Fruit fly (Drosophila melanogaster): ENCODE data around the gene gdl-ORF39.

gdl-ORF39 gene

DNA sequence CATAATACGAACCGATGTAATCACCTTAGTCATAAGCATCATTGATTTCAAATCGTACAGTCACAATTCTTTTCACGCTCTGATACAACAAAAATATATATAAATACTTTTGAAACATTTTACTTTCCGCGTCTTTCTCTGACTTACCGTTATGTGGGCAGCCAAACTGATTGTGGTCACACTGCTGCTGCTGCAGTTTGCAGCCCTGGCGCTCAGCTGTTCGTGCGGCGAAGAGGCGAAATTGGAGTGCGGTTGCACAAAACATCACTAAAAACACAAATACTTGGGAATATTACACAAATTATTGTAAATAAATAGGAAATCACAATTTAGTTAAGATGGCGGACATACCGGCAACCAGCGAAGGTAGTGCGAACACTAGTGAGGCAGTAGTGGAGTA, at the start of gene gdl-ORF39, which contains the start of gene gdl:
Gene gdl-ORF39 (plus strand): TSS at position 48 of the 400 bp plus-strand sequence.
Gene gdl (plus strand): TSS at position 48 of the 400 bp plus-strand sequence.
- no peak for TF ChIP-seq CG17801 (GFP tag; optimal IDR thresholded peaks at IDR 0.05; ENCODE audit: partially characterized antibody)

dm6 chr3L:15474010-15474409, 35.2 kb upstream of the gdl-ORF39 start, which contains the start of gene cocoon:
Gene cocoon (minus strand): TSS chr3L:15474110.
- TF ChIP-seq CG17801 (GFP tag; optimal IDR thresholded peaks at IDR 0.05; ENCODE audit: partially characterized antibody) = no peak

- TF ChIP-seq CG17801 (GFP tag; optimal IDR thresholded peaks at IDR 0.05; ENCODE audit: partially characterized antibody) = no peak
Observed at dm6 chr3L:15485302-15485701, 23.9 kb upstream of the gdl-ORF39 start, which contains the start of gene Ran-like. Gene Ran-like (minus strand): TSS chr3L:15485402.

DNA sequence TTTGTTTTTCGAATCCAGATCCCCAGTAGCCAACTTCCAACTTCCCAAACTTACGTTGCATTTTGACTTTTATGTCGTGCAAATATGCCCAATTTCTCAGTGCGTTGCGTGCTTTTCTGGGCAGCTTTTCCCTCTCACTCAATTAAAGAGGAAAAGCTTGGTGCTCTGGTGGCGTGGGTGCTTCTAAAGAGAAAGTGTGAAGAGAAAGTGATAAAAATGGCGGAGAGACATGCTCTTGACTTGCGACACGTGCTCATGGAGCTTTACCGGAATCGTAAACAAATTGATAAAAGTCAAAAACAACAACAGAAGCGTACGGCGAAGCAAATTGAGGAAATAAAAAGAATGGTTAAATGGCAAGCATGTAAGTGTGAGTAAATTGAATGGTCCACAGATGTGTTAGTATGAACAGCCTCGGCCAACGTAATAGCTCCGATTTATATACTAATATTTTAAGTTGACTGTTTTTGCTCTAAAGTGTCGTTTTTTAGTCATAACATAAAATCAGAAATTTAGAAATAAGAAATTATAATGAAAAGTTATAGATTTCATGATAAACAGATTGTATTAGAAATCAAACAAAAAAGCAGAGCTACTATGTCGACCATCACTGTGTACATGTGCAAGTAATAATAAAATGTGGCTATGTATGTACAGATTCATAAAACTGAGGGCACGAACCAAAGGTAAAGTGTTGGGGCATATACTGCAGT, 15.2 kb upstream of the gdl-ORF39 start:
- TF ChIP-seq CG17801 (GFP tag; optimal IDR thresholded peaks at IDR 0.05; ENCODE audit: partially characterized antibody) = peak; percentile 17

DNA sequence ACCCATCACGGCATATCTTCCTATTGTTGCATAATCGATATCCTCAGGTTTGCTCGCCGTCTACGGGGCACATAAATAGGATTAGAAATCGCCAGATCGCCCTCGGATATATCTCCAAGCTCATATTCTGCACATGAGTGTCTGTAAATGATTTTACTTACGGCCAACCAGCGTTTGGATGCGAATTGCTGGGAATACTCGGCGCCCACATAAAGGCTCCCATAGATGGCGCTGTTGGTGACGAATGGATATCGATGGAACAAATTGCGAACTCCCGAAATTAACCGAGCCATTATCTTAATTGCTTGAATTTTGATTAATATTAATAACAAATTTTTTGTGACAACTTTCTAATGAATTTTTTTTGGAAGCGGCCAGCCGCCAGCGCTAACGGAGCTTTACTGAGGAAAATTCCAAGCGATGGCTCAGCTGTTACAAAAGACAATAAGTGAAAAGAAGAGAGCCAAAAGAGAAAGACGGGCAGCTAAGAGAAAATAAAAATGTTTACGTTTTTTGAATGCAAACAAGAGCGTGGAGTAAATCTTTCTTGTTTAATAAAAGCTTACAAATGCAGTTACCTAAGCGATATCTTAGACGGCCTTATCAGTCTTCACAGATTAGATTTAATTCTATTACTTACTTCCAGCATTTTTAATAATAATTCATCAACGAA, 14.5 kb upstream of the gdl-ORF39 start:
- TF ChIP-seq CG17801 (GFP tag; optimal IDR thresholded peaks at IDR 0.05; ENCODE audit: partially characterized antibody) = no peak

DNA sequence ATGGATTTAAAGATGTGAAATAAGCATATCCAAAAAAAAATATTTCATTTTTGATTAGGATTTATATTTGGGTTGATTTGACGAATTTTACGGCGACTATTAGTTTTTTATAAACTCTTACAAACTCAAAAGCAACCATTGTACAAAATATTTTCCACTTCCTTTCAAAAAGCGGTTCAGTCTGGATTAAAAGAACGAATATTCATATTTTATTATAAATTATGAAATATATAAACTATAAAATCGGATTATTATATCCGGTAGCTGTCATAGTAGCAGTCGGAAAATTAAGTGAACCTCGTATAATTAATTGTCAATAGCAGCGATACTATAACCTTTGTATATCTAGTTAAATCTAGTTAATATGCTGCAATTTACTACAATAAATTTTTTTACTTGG, 13.8 kb upstream of the gdl-ORF39 start, which contains the start of gene CG12355:
Gene CG12355 (minus strand): TSS at position 101 of the 400 bp plus-strand sequence.
- TF ChIP-seq CG17801 (GFP tag; optimal IDR thresholded peaks at IDR 0.05; ENCODE audit: partially characterized antibody) = no peak

- no peak for TF ChIP-seq CG17801 (GFP tag; optimal IDR thresholded peaks at IDR 0.05; ENCODE audit: partially characterized antibody)
Observed at dm6 chr3L:15496274-15496673, 13.0 kb upstream of the gdl-ORF39 start, which contains the start of gene CG13455. Gene CG13455 (plus strand): TSS chr3L:15496574.

- TF ChIP-seq CG17801 (GFP tag; optimal IDR thresholded peaks at IDR 0.05; ENCODE audit: partially characterized antibody) = no peak
Observed at dm6 chr3L:15497902-15498301, 11.3 kb upstream of the gdl-ORF39 start, which contains the start of gene CG7276. Gene CG7276 (plus strand): TSS chr3L:15498202.

dm6 chr3L:15498745-15499144, 10.5 kb upstream of the gdl-ORF39 start, which contains the start of gene CG7275:
Gene CG7275 (plus strand): TSS chr3L:15498959.
- no peak for TF ChIP-seq CG17801 (GFP tag; optimal IDR thresholded peaks at IDR 0.05; ENCODE audit: partially characterized antibody)

dm6 chr3L:15500813-15501645, 8.2 kb upstream of the gdl-ORF39 start, which contains the start of gene CG7272:
Gene CG7272 (plus strand): TSS chr3L:15500938.
- peak; percentile 1 for TF ChIP-seq CG17801 (GFP tag; optimal IDR thresholded peaks at IDR 0.05; ENCODE audit: partially characterized antibody)

DNA sequence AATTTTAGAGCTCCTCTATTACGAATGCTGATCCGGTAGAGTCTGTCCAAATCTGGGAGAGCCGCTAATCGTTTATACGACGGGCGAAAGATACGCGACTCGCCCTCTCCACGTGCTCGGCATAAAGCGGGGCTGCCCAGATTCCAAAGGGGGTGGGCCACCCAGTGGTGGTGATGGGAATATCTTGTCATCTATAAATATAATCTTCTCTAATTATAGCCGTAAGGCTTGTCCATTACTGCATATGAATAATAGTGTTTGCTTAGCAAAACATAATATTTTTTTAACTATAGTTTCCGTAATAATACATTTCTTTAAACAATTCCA, 7.6 kb upstream of the gdl-ORF39 start:
- no peak for TF ChIP-seq CG17801 (GFP tag; optimal IDR thresholded peaks at IDR 0.05; ENCODE audit: partially characterized antibody)

DNA sequence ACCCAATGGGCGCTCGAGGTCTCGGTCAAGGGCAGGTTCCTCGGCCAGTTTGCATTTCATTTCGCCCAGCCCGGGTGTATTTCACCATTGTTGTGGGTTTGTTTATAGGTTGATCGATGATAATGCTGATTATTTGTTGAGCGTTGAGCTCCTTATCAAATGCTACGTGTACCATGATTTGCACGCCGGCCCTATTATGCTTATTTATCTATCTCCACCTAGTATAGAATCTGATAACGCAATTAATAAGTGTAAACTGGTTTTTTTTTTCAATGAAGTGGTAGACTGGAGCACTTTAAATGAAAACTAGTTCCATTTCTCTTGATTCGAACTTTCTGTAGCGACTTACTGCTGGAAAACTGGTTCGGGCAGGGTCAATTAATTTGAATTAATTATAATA, 7.0 kb upstream of the gdl-ORF39 start:
- no peak for TF ChIP-seq CG17801 (GFP tag; optimal IDR thresholded peaks at IDR 0.05; ENCODE audit: partially characterized antibody)

DNA sequence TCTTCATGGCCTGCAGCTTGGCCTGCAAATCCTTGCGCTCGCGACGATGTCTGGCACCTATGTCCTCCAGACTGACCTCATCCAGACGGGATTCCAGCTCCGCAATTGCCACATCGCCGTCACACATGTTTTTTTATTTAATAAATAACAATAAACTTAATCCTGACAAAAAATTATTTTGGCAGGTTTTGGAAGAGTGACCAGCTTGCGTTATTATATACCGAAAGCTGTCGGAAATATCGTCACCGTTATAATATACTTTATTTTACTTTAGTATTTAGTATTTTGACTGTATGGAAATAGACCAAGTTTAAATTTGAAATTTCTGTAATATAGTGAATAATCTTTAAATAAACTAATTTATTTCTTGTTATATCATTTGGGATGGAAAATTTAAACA, 4.6 kb upstream of the gdl-ORF39 start, which contains the start of gene CG7857:
Gene CG7857 (minus strand): TSS at position 208 of the 400 bp plus-strand sequence.
- TF ChIP-seq CG17801 (GFP tag; optimal IDR thresholded peaks at IDR 0.05; ENCODE audit: partially characterized antibody) = no peak

DNA sequence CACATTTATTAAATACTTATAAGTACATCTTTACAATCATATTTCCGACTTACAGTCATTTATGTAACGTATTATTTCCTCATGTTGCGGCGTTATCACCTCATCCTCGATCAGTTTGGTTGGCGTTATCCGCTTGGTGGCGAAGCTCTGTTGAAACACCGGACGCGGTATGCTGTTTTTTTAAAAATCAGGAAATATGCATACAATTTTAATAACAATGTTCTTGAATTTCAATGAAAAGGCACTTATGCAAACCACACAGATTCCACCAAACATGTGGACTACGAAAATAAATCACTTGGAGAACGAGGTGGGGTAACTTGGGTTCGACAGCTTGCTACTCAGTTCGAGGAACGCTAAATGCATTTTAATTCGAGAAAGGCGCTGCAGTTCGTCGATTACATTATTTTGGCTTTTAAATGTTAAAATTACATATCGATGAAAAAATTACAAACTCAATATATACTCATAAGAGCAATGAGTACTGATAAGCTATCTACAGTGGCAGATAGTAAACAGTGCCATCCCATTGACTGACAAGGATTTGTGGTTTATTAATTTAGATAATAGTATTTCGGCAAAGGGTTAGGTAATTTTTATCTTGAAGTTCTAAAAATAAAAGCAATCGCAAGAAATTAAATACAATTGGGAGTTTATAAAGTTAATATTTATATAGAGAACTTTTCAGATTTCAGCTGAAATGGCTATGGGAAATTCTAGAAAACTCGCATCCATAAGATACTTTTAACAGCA, 2.9 kb upstream of the gdl-ORF39 start:
- TF ChIP-seq CG17801 (GFP tag; optimal IDR thresholded peaks at IDR 0.05; ENCODE audit: partially characterized antibody) = no peak
